Fruit fly (Drosophila melanogaster): ENCODE measurements around the gene CG6470.

The CG6470 gene

DNA sequence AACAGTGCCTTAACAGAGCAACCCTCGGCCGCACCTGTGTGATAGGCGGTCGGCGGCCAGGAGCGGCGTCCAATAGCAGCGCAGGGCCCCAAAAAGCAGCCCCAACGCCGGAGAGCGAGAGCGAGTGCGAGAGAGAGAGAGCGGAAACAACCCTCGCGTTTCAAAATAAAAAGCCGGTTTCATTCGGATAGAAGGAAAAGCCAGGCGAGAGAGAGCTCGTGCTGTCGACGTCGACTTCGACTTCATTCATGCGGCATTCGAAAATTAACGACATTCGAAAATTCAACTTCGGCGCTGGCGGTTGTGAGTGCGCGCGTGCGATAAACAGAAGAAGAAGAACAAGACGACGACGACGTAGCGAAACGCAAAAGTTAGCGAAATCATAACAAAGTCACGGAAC, 19.7 kb upstream of the CG6470 start:
- TF ChIP-seq CG17806 (tag; optimal IDR thresholded peaks at IDR 0.05) (no peak), fd96Ca (GFP tag; IDR thresholded peaks at IDR 0.05) (peak; percentile 51; the same call in 1 of the 3 replicates), CG13204 (GFP tag; optimal IDR thresholded peaks at IDR 0.05) (peak; percentile 57), CG8159 (tag; optimal IDR thresholded peaks at IDR 0.05) (no peak), Snoo (tag; optimal IDR thresholded peaks at IDR 0.05) (no peak), Pif1B (GFP tag; optimal IDR thresholded peaks at IDR 0.05) (no peak), CG12605 (GFP tag; IDR thresholded peaks at IDR 0.05) (peak; percentile 44), Ets98B (GFP tag; IDR thresholded peaks at IDR 0.05) (peak; percentile 26; the same call in 1 of the 2 replicates), CG15710 (tag; optimal IDR thresholded peaks at IDR 0.05) (no peak), EcR (GFP tag; optimal IDR thresholded peaks at IDR 0.05) (peak; percentile 2), D1 (tag; optimal IDR thresholded peaks at IDR 0.05) (no peak), CG4496 (GFP tag; IDR thresholded peaks at IDR 0.05) (0 out of 3 replicates have a peak, but pooled peaks have one; percentile 48), CG8301 (tag; optimal IDR thresholded peaks at IDR 0.05) (no peak), gl (tag; optimal IDR thresholded peaks at IDR 0.05) (no peak), CG32121 (GFP tag; IDR thresholded peaks at IDR 0.05) (peak; percentile 31; the same call in 1 of the 2 replicates), CG10348 (GFP tag; IDR thresholded peaks at IDR 0.05) (no peak), CG9948 (tag; optimal IDR thresholded peaks at IDR 0.05) (no peak), CG14655 (GFP tag; optimal IDR thresholded peaks at IDR 0.05) (no peak), rn (GFP tag; IDR thresholded peaks at IDR 0.05) (no peak), Pif1A (GFP tag; optimal IDR thresholded peaks at IDR 0.05) (no peak), CG34367 (tag; optimal IDR thresholded peaks at IDR 0.05) (no peak)

DNA sequence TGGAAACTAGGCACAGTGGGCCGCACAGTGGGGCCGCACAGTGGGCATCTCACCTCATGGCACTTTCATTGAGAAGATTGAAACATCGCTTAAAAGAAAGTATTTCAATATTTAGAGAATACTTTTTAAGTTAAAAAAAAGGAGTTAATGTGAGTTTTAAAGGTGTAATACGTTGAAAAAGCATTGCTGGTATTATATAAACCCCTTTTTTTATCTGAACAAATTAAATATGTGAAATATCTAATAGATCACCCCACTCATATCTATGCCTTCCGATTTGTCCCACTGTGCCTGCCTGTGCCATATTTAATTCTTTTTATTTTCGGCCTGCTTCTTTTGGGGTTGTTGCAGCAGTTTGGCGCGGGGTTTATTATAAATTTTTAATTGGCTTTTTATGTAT, 18.6 kb upstream of the CG6470 start:
- no peak for TF ChIP-seq CG12605 (GFP tag; IDR thresholded peaks at IDR 0.05)
- TF ChIP-seq CG14655 (GFP tag; optimal IDR thresholded peaks at IDR 0.05): no peak
- peak; percentile 25 for TF ChIP-seq CG9948 (tag; optimal IDR thresholded peaks at IDR 0.05)
- TF ChIP-seq fd96Ca (GFP tag; IDR thresholded peaks at IDR 0.05): no peak
- no peak for TF ChIP-seq D1 (tag; optimal IDR thresholded peaks at IDR 0.05)
- no peak for TF ChIP-seq Ets98B (GFP tag; IDR thresholded peaks at IDR 0.05)
- TF ChIP-seq rn (GFP tag; IDR thresholded peaks at IDR 0.05): no peak
- TF ChIP-seq Pif1A (GFP tag; optimal IDR thresholded peaks at IDR 0.05): peak; percentile 18
- peak; percentile 13 for TF ChIP-seq CG34367 (tag; optimal IDR thresholded peaks at IDR 0.05)
- peak; percentile 22 for TF ChIP-seq CG15710 (tag; optimal IDR thresholded peaks at IDR 0.05)
- peak; percentile 25 for TF ChIP-seq CG8159 (tag; optimal IDR thresholded peaks at IDR 0.05)

DNA sequence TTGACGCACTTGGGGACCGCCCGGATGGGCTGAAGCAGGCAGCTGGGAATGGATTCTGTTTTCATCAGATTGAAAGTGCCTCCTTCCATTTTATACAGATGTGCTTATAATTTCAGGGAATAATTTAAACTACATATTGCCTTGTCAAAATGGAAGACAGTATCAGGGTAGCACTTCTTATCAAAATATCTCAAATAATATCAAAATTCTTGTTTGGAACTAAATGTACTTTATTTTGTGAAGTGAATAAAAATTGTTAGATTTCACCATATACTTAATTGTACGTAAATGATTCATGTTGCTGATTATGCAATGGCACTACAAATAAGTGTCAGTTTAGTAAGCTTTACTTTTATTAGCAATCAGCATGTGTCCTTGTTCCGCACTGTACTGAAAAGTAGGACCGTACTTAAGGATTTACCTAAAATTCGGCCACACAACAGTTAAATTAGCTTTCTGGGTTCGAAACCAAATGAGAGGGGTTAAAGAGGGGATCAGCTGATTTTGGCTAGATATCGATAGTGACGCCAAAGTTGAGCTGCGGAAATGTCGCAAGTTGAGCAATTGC, 13.6 kb upstream of the CG6470 start, which contains the start of the genes CG15042 and CG15047:
TSS of gene CG15042 (minus strand) at position 101 of the 568 bp plus-strand sequence.
TSS of gene CG15047 (plus strand) at position 518 of the 568 bp plus-strand sequence.
- TF ChIP-seq CG10348 (GFP tag; IDR thresholded peaks at IDR 0.05) (no peak), Ets98B (GFP tag; IDR thresholded peaks at IDR 0.05) (no peak), Pif1B (GFP tag; optimal IDR thresholded peaks at IDR 0.05) (no peak), CG4496 (GFP tag; IDR thresholded peaks at IDR 0.05) (no peak), CG15710 (tag; optimal IDR thresholded peaks at IDR 0.05) (no peak)

DNA sequence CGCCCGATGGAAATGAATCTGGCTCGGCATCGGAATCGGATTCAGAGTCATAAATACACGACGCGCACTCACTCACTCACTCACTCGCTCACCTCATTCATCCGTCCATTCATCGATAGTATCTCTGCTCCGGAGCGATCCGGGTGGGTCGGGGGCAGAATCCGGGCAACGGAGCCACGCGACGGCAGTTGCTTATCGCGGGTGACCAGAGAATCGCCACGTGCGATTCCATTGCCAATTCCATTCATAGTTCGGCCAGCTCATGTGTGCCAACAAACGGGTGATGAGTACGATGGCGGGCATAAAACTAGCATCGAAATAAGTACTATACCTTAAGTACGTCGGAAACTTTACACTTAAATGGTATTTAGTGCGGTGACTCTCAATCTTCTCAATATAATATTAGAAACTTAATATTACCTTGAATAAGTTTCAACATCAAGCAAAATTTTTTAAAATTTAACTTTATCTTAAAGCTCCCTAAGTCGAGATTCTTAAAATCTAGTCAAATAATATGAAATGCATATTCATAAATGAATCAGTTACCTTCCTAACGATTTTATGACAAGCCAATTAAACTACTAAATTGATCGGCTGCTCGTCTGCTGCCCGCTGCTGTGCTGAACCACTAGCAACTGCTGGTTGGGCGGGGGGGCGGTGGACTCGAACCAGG, 10.1 kb upstream of the CG6470 start:
- TF ChIP-seq Snoo (tag; optimal IDR thresholded peaks at IDR 0.05): peak; percentile 3
- TF ChIP-seq CG15710 (tag; optimal IDR thresholded peaks at IDR 0.05): peak; percentile 49
- TF ChIP-seq CG4496 (GFP tag; IDR thresholded peaks at IDR 0.05): no peak
- TF ChIP-seq CG10348 (GFP tag; IDR thresholded peaks at IDR 0.05): no peak
- TF ChIP-seq CG14655 (GFP tag; optimal IDR thresholded peaks at IDR 0.05): peak; percentile 66
- peak; percentile 52 for TF ChIP-seq CG8301 (tag; optimal IDR thresholded peaks at IDR 0.05)
- TF ChIP-seq CG13204 (GFP tag; optimal IDR thresholded peaks at IDR 0.05): no peak
- no peak for TF ChIP-seq Pif1B (GFP tag; optimal IDR thresholded peaks at IDR 0.05)
- TF ChIP-seq CG8159 (tag; optimal IDR thresholded peaks at IDR 0.05): peak; percentile 70
- TF ChIP-seq Ets98B (GFP tag; IDR thresholded peaks at IDR 0.05): no peak
- TF ChIP-seq Pif1A (GFP tag; optimal IDR thresholded peaks at IDR 0.05): peak; percentile 24
- peak; percentile 41 for TF ChIP-seq CG9948 (tag; optimal IDR thresholded peaks at IDR 0.05)
- peak; percentile 14 for TF ChIP-seq CG34367 (tag; optimal IDR thresholded peaks at IDR 0.05)
- TF ChIP-seq CG17806 (tag; optimal IDR thresholded peaks at IDR 0.05): peak; percentile 44

DNA sequence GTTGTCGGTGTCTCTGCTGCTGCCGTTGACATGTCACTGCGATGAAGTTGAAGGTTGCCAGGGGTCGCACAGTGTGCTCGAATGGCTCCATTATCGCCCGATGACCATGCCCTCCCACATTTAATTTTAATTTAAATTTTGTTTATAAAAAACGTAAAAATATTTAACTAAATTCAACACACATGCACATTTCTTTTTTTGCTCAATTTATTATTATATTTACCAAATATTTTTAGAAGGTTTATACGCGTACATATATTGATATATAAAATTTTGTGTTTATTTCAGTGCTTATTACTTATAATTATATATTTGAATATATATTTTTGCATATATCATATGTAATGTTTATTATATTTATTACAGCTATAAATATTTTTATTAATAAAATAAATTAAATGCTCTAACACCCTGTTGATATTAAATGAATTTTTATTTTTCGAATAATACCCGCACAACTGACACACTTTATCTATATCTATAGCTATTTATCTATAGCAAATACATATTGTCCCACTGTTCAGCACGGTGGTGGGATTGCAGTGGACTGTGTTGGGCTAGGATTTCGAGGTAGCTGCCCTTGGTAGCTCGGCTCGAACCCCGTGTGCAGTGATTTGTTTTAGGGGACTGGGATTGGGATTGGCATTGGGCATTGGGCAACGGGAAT, 8.6 kb upstream of the CG6470 start:
- TF ChIP-seq CG14655 (GFP tag; optimal IDR thresholded peaks at IDR 0.05) (no peak), fd96Ca (GFP tag; IDR thresholded peaks at IDR 0.05) (no peak), CG4496 (GFP tag; IDR thresholded peaks at IDR 0.05) (no peak), Ets98B (GFP tag; IDR thresholded peaks at IDR 0.05) (no peak), gl (tag; optimal IDR thresholded peaks at IDR 0.05) (no peak), CG9948 (tag; optimal IDR thresholded peaks at IDR 0.05) (no peak), EcR (GFP tag; optimal IDR thresholded peaks at IDR 0.05) (no peak), CG17806 (tag; optimal IDR thresholded peaks at IDR 0.05) (no peak), Pif1A (GFP tag; optimal IDR thresholded peaks at IDR 0.05) (no peak), CG13204 (GFP tag; optimal IDR thresholded peaks at IDR 0.05) (no peak), CG34367 (tag; optimal IDR thresholded peaks at IDR 0.05) (no peak), Snoo (tag; optimal IDR thresholded peaks at IDR 0.05) (no peak), Pif1B (GFP tag; optimal IDR thresholded peaks at IDR 0.05) (no peak), D1 (tag; optimal IDR thresholded peaks at IDR 0.05) (no peak), CG32121 (GFP tag; IDR thresholded peaks at IDR 0.05) (no peak), CG15710 (tag; optimal IDR thresholded peaks at IDR 0.05) (no peak), CG8301 (tag; optimal IDR thresholded peaks at IDR 0.05) (no peak), CG12605 (GFP tag; IDR thresholded peaks at IDR 0.05) (no peak)
